Fruit fly (Drosophila melanogaster): ENCODE data around the gene Whamy.

dm6 chr3R:9747875-9747899, 26.5 kb downstream of the Whamy start, which contains the start of gene PpD3:
- TF ChIP-seq pan (optimal IDR thresholded peaks at IDR 0.05) (no peak), CG8478 (optimal IDR thresholded peaks at IDR 0.05) (no peak), usp (GFP tag; optimal IDR thresholded peaks at IDR 0.05) (no peak)
